Worm (Caenorhabditis elegans) whole organism, early embryonic: ENCODE measurements around the gene smvt-1.

Source experiments
- B0310.2 ChIP-seq: sonication (generic microtip); optimal IDR thresholded peaks from 2 replicates; lab custom pipeline; 2016; ENCODE audit warnings: mild to moderate bottlenecking, missing genetic modification characterization, missing compliant biosample characterization
- F13C5.2 ChIP-seq: sonication (generic microtip); optimal IDR thresholded peaks from 2 replicates; lab custom pipeline; 2017; ENCODE audit warnings: mild to moderate bottlenecking, missing genetic modification characterization, inconsistent platforms, missing compliant biosample characterization
- aly-1 ChIP-seq: sonication (generic microtip); optimal IDR thresholded peaks from 2 replicates; lab custom pipeline; 2016; ENCODE audit warnings: missing genetic modification characterization, missing compliant biosample characterization
- ama-1 ChIP-seq: fragments of 150-350 bp; optimal IDR thresholded peaks from 2 replicates; lab custom pipeline; 2014
- ceh-13 ChIP-seq: fragments of 200-800 bp; sonication (Bioruptor generic); optimal IDR thresholded peaks from 2 replicates; lab custom pipeline; 2018; ENCODE audit warnings: mild to moderate bottlenecking, missing genetic modification characterization, missing compliant biosample characterization
- ceh-36 ChIP-seq: sonication (generic microtip); optimal IDR thresholded peaks from 2 replicates; lab custom pipeline; 2016; ENCODE audit warnings: missing genetic modification characterization, inconsistent platforms, missing compliant biosample characterization
- ets-7 ChIP-seq: sonication (generic microtip); optimal IDR thresholded peaks from 2 replicates; lab custom pipeline; 2016; ENCODE audit warnings: missing genotype, missing genetic modification characterization, missing compliant biosample characterization
- flt-1 ChIP-seq: fragments of 200-800 bp; sonication (Bioruptor generic); IDR thresholded peaks from 2 replicates; pipeline ENCODE4 v1.3.6; 2022; ENCODE audit warnings: missing genetic modification characterization, missing compliant biosample characterization
- hmbx-1 ChIP-seq: sonication (generic microtip); optimal IDR thresholded peaks from 2 replicates; lab custom pipeline; 2016; ENCODE audit warnings: mild to moderate bottlenecking, missing genetic modification characterization, missing compliant biosample characterization
- hmg-4 ChIP-seq: fragments of 200-800 bp; sonication (Bioruptor generic); optimal IDR thresholded peaks from 2 replicates; lab custom pipeline; 2018; ENCODE audit warnings: mild to moderate bottlenecking, missing genetic modification characterization, missing compliant biosample characterization
- hnd-1 ChIP-seq: sonication (generic microtip); optimal IDR thresholded peaks from 2 replicates; lab custom pipeline; 2016; ENCODE audit warnings: missing genetic modification characterization, missing compliant biosample characterization
- pes-1 ChIP-seq: fragments of 200-800 bp; sonication (Bioruptor generic); IDR thresholded peaks from 2 replicates; pipeline ENCODE4 v1.3.6; 2022; ENCODE audit warnings: missing genetic modification reagents, missing genetic modification characterization, missing compliant biosample characterization
- scrt-1 ChIP-seq: fragments of 200-800 bp; sonication (Bioruptor generic); IDR thresholded peaks from 2 replicates; pipeline ENCODE4 v1.3.6; 2022; ENCODE audit warnings: missing genetic modification characterization, missing compliant biosample characterization
- sea-1 ChIP-seq: fragments of 200-800 bp; sonication (Bioruptor generic); conservative IDR thresholded peaks from 2 replicates; pipeline ENCODE4 v1.3.6; 2022; ENCODE audit warnings: missing genetic modification characterization, missing compliant biosample characterization
- tbx-11 ChIP-seq: fragments of 200-800 bp; sonication (Bioruptor generic); IDR thresholded peaks from 2 replicates; pipeline ENCODE4 v1.3.6; 2022; ENCODE audit warnings: missing genetic modification characterization, missing compliant biosample characterization
- tbx-37 ChIP-seq: fragments of 200-800 bp; sonication (Bioruptor generic); conservative IDR thresholded peaks from 2 replicates; pipeline ENCODE4 v1.3.6; 2022; ENCODE audit warnings: missing genetic modification reagents, missing genetic modification characterization, missing compliant biosample characterization
- tra-4 ChIP-seq: sonication (generic microtip); optimal IDR thresholded peaks from 2 replicates; lab custom pipeline; 2017; ENCODE audit warnings: missing genetic modification characterization, missing compliant biosample characterization

smvt-1 gene

DNA sequence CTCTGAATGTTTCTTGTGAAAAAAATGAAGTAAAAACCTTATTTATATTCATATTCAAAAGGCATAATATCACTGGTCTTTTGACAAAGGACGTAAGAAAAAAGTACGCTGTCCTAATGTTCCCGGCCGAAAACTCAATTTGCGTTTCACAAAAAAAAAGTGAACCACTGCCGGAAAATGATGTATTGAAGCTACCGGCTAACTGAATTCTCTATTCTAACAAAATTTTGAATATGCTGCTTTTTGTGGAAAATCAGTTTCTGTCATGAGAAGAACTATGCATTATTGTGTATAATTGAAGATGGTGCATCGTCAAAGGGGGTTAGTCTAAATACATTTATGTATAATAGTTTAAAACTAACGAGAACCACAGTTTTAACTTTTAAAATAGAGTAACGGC lies 54.5 kb downstream of the smvt-1 start:
- no peak for TF ChIP-seq ceh-13 (GFP tag; lab: Kevin White, UChicago)
- TF ChIP-seq tra-4 (tag; lab: Kevin White, UChicago): no peak
- no peak for TF ChIP-seq pes-1
- no peak for TF ChIP-seq scrt-1 (GFP tag; lab: Robert Waterston, UW)
- no peak for TF ChIP-seq sea-1 (GFP tag; lab: Robert Waterston, UW)
- TF ChIP-seq tbx-37 (GFP tag; lab: Robert Waterston, UW): no peak
- TF ChIP-seq ama-1: no peak
- no peak for TF ChIP-seq B0310.2 (tag; lab: Kevin White, UChicago)
- no peak for TF ChIP-seq tbx-11 (GFP tag; lab: Robert Waterston, UW)
- TF ChIP-seq aly-1 (tag; lab: Kevin White, UChicago): no peak
- TF ChIP-seq ceh-36 (tag; lab: Kevin White, UChicago): no peak
- no peak for TF ChIP-seq ets-7
- TF ChIP-seq hmbx-1: no peak
- no peak for TF ChIP-seq F13C5.2 (tag; lab: Kevin White, UChicago)
- TF ChIP-seq hmg-4: no peak
- no peak for TF ChIP-seq hnd-1 (tag; lab: Kevin White, UChicago)
- no peak for TF ChIP-seq flt-1 (GFP tag; lab: Robert Waterston, UW)

DNA sequence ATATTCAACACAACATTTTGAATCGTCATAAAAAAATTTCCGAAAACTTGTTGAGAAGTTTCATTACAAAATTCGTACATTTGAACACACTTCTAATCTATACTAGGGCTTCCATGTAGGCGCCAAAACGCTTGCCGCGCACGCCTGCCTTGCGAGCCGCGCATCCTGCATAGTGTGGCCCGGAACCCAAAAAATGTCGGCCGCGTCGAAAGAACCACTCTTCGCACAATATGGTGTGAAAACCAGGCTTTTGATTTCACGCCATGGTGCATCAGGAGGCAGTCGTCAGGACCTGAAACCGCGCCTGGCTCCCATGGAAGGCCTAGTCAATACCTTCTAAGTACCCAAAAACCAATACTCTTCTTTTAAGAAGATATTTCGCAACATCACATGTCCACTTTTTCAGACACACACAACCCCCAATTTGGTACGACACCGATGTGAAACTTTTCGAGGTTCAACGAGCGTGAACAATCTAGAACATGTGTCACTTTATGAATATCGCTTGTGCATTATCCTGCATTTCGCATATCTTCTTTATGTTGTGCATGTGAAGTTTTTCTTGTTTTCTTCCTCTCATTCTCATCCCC lies 55.1 kb downstream of the smvt-1 start:
- TF ChIP-seq F13C5.2 (tag; lab: Kevin White, UChicago) (no peak), pes-1 (no peak), sea-1 (GFP tag; lab: Robert Waterston, UW) (no peak), tbx-37 (GFP tag; lab: Robert Waterston, UW) (no peak), tbx-11 (GFP tag; lab: Robert Waterston, UW) (no peak), scrt-1 (GFP tag; lab: Robert Waterston, UW) (no peak)
